ENCODE assay signal across 1 fruit fly cellular context in the genomic region with DNA sequence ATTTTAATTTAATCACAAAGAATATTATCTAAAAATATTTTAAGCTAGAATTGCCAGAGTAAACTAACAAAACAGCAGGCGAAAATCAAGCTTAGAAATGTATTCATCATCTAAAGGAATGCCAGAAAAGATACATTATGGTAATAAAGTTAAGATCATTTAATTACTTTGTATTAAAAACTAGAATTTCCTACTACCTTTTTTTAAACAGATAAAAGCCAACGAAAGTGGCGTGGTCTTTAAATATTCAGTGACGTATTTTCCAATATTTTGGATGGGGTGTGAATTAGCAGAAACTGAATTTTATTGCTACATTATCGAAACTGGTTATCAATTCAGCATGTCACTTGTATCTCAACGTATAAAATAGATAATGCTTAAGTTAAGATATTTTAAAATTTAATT.
TF ChIP-seq lines count a peak whose summit lies in the region.

No protein-coding gene starts in this region.

TF ChIP-seq in whole organism, prepupa, 60 proteins besides CTCF, POLR2A, EP300 and RAD21 (continued from another document):
- TF ChIP-seq CG11762 (GFP tag; optimal IDR thresholded peaks at IDR 0.05; lab: Kevin White, UChicago; ENCODE audit: insufficient read depth) (peak; percentile 56), Lpt (GFP tag; optimal IDR thresholded peaks at IDR 0.05; lab: Kevin White, UChicago) (peak; percentile 67), fkh (GFP tag; optimal IDR thresholded peaks at IDR 0.05; lab: Kevin White, UChicago) (no peak), CG8632 (GFP tag; optimal IDR thresholded peaks at IDR 0.05; lab: Kevin White, UChicago) (peak; percentile 41), CG4318 (GFP tag; optimal IDR thresholded peaks at IDR 0.05; lab: Kevin White, UChicago) (peak; percentile 67), CG6808 (GFP tag; optimal IDR thresholded peaks at IDR 0.05; lab: Kevin White, UChicago) (peak; percentile 61), OdsH (GFP tag; optimal IDR thresholded peaks at IDR 0.05; lab: Kevin White, UChicago) (peak; percentile 67), dac (GFP tag; optimal IDR thresholded peaks at IDR 0.05; lab: Kevin White, UChicago) (peak; percentile 35), pdm3 (GFP tag; optimal IDR thresholded peaks at IDR 0.05; lab: Kevin White, UChicago) (peak; percentile 45), CG34406 (GFP tag; optimal IDR thresholded peaks at IDR 0.05; lab: Kevin White, UChicago) (peak; percentile 50), CG6792 (GFP tag; optimal IDR thresholded peaks at IDR 0.05; lab: Kevin White, UChicago) (peak; percentile 34), dsx (GFP tag; optimal IDR thresholded peaks at IDR 0.05; lab: Kevin White, UChicago; ENCODE audit: poor library complexity, severe bottlenecking) (peak; percentile 24), topi (GFP tag; optimal IDR thresholded peaks at IDR 0.05; lab: Kevin White, UChicago) (peak; percentile 58), CG8119 (GFP tag; IDR thresholded peaks at IDR 0.05; lab: Robert Waterston, UW) (peak; percentile 50; the same call in 1 of the 3 replicates), Ets21C (GFP tag; optimal IDR thresholded peaks at IDR 0.05; lab: Kevin White, UChicago) (peak; percentile 11), Ets96B (tag; optimal IDR thresholded peaks at IDR 0.05; lab: Kevin White, UChicago) (peak; percentile 24), salr (GFP tag; optimal IDR thresholded peaks at IDR 0.05; lab: Kevin White, UChicago) (peak; percentile 2 to 86), Eip75B (GFP tag; optimal IDR thresholded peaks at IDR 0.05; lab: Kevin White, UChicago) (peak; percentile 29), Hr4 (GFP tag; optimal IDR thresholded peaks at IDR 0.05; lab: Kevin White, UChicago) (peak; percentile 66), net (GFP tag; optimal IDR thresholded peaks at IDR 0.05; lab: Kevin White, UChicago) (peak; percentile 49), CG31627 (GFP tag; optimal IDR thresholded peaks at IDR 0.05; lab: Kevin White, UChicago) (peak; percentile 31), CG9139 (GFP tag; optimal IDR thresholded peaks at IDR 0.05; lab: Kevin White, UChicago) (no peak), Blimp-1 (GFP tag; optimal IDR thresholded peaks at IDR 0.05; lab: Kevin White, UChicago) (no peak), CG10669 (GFP tag; optimal IDR thresholded peaks at IDR 0.05; lab: Kevin White, UChicago) (peak; percentile 49), Hr39 (GFP tag; optimal IDR thresholded peaks at IDR 0.05; lab: Kevin White, UChicago) (peak; percentile 45), cyc (GFP tag; optimal IDR thresholded peaks at IDR 0.05; lab: Kevin White, UChicago) (peak; percentile 24), CG3032 (tag; optimal IDR thresholded peaks at IDR 0.05; lab: Kevin White, UChicago) (peak; percentile 53), CG7368 (GFP tag; optimal IDR thresholded peaks at IDR 0.05; lab: Kevin White, UChicago) (no peak), CG11294 (GFP tag; IDR thresholded peaks at IDR 0.05; lab: Robert Waterston, UW) (no peak), spab (GFP tag; optimal IDR thresholded peaks at IDR 0.05; lab: Kevin White, UChicago) (peak; percentile 74), CG11902 (GFP tag; optimal IDR thresholded peaks at IDR 0.05; lab: Kevin White, UChicago) (peak; percentile 35), fd85E (GFP tag; optimal IDR thresholded peaks at IDR 0.05; lab: Kevin White, UChicago) (peak; percentile 13)
TF ChIP-seq in whole organism, prepupa: peak in this region for 46.
